Worm (Caenorhabditis elegans) whole organism, late embryonic: ENCODE data around the gene mig-6.

ENCODE experiments used
- C38D4.7 ChIP-seq: fragments of 200-800 bp; sonication (Bioruptor generic); optimal IDR thresholded peaks from 2 replicates; lab custom pipeline; 2018; ENCODE audit warnings: mild to moderate bottlenecking, missing genetic modification characterization, moderate library complexity, missing compliant biosample characterization
- K02D7.2 ChIP-seq: sonication (generic microtip); optimal IDR thresholded peaks from 2 replicates; lab custom pipeline; 2017; ENCODE audit warnings: mild to moderate bottlenecking, missing genetic modification characterization, missing compliant biosample characterization
- Y22D7AL.16 ChIP-seq: sonication (generic microtip); optimal IDR thresholded peaks from 2 replicates; lab custom pipeline; 2016; ENCODE audit warnings: missing genetic modification characterization, missing compliant biosample characterization
- ama-1 ChIP-seq: fragments of 150-350 bp; optimal IDR thresholded peaks from 2 replicates; lab custom pipeline; 2014
- ceh-14 ChIP-seq: sonication (generic microtip); optimal IDR thresholded peaks from 2 replicates; lab custom pipeline; 2016; ENCODE audit warnings: missing genotype, missing genetic modification characterization, missing compliant biosample characterization
- ceh-19 ChIP-seq: fragments of 200-800 bp; sonication (Bioruptor generic); optimal IDR thresholded peaks from 2 replicates; lab custom pipeline; 2018; ENCODE audit warnings: mild to moderate bottlenecking, missing genetic modification characterization, missing compliant biosample characterization
- ceh-30 ChIP-seq: fragments of 150-350 bp; optimal IDR thresholded peaks from 2 replicates; lab custom pipeline; 2014; ENCODE audit warnings: missing biosample characterization, missing genetic modification characterization
- ceh-31 ChIP-seq: sonication (generic microtip); optimal IDR thresholded peaks from 2 replicates; lab custom pipeline; 2016; ENCODE audit warnings: missing genetic modification characterization, missing compliant biosample characterization
- ceh-45 ChIP-seq: fragments of 200-800 bp; sonication (Bioruptor generic); IDR thresholded peaks from 2 replicates; pipeline ENCODE4 v1.3.6; 2022; ENCODE audit warnings: missing genetic modification reagents, missing genetic modification characterization, missing compliant biosample characterization
- ceh-48 ChIP-seq: sonication (generic microtip); optimal IDR thresholded peaks from 2 replicates; lab custom pipeline; 2016; ENCODE audit warnings: missing genetic modification characterization, inconsistent platforms, missing compliant biosample characterization
- ceh-6 ChIP-seq: fragments of 200-800 bp; sonication (Bioruptor generic); optimal IDR thresholded peaks from 2 replicates; lab custom pipeline; 2018; ENCODE audit warnings: mild to moderate bottlenecking, missing genetic modification characterization, missing compliant biosample characterization
- che-1 ChIP-seq: sonication (generic microtip); optimal IDR thresholded peaks from 2 replicates; lab custom pipeline; 2016; ENCODE audit warnings: mild to moderate bottlenecking, missing genetic modification characterization, missing compliant biosample characterization
- elt-2 ChIP-seq: sonication (generic microtip); optimal IDR thresholded peaks from 2 replicates; lab custom pipeline; 2016; ENCODE audit warnings: missing genetic modification reagents, missing genetic modification characterization, missing compliant biosample characterization
- elt-4 ChIP-seq: sonication (generic microtip); optimal IDR thresholded peaks from 2 replicates; lab custom pipeline; 2016; ENCODE audit warnings: missing genetic modification characterization, missing compliant biosample characterization
- ets-4 ChIP-seq: sonication (generic microtip); optimal IDR thresholded peaks from 2 replicates; lab custom pipeline; 2016; ENCODE audit warnings: missing genetic modification characterization, missing compliant biosample characterization
- eyg-1 ChIP-seq: sonication (generic microtip); optimal IDR thresholded peaks from 2 replicates; lab custom pipeline; 2016; ENCODE audit warnings: missing genotype, missing genetic modification characterization, missing compliant biosample characterization
- fax-1 ChIP-seq: sonication (generic microtip); optimal IDR thresholded peaks from 2 replicates; lab custom pipeline; 2016; ENCODE audit warnings: missing genotype, missing genetic modification characterization, missing compliant biosample characterization
- fkh-10 ChIP-seq: fragments of 150-350 bp; optimal IDR thresholded peaks from 2 replicates; lab custom pipeline; 2014; ENCODE audit warnings: missing biosample characterization, missing genetic modification reagents, missing genetic modification characterization
- fkh-6 ChIP-seq: sonication (generic microtip); optimal IDR thresholded peaks from 2 replicates; lab custom pipeline; 2016; ENCODE audit warnings: missing genetic modification characterization, missing compliant biosample characterization
- hlh-13 ChIP-seq: fragments of 200-800 bp; sonication (Bioruptor generic); optimal IDR thresholded peaks from 2 replicates; lab custom pipeline; 2018; ENCODE audit warnings: mild to moderate bottlenecking, missing genetic modification characterization, missing compliant biosample characterization
- hlh-15 ChIP-seq: sonication (generic microtip); optimal IDR thresholded peaks from 2 replicates; lab custom pipeline; 2016; ENCODE audit warnings: missing genetic modification characterization, missing compliant biosample characterization
- hlh-30 ChIP-seq: sonication (generic microtip); optimal IDR thresholded peaks from 2 replicates; lab custom pipeline; 2017; ENCODE audit warnings: antibody characterized with exemption, missing genetic modification characterization, missing compliant biosample characterization; ENCODE audit not compliant: insufficient read depth
- hlh-8 ChIP-seq: sonication (generic microtip); optimal IDR thresholded peaks from 2 replicates; lab custom pipeline; 2016; ENCODE audit warnings: missing genotype, missing genetic modification characterization, missing compliant biosample characterization
- nfya-1 ChIP-seq: sonication (generic microtip); optimal IDR thresholded peaks from 2 replicates; lab custom pipeline; 2017; ENCODE audit warnings: missing genetic modification characterization, mild to moderate bottlenecking, missing compliant biosample characterization, antibody characterized with exemption, moderate library complexity
- nhr-232 ChIP-seq: sonication (generic microtip); optimal IDR thresholded peaks from 2 replicates; lab custom pipeline; 2016; ENCODE audit warnings: missing genetic modification characterization, missing compliant biosample characterization
- npax-4 ChIP-seq: sonication (generic microtip); optimal IDR thresholded peaks from 2 replicates; lab custom pipeline; 2016; ENCODE audit warnings: missing genetic modification characterization, missing compliant biosample characterization
- pag-3 ChIP-seq: sonication (generic microtip); optimal IDR thresholded peaks from 2 replicates; lab custom pipeline; 2016; ENCODE audit warnings: missing compliant biosample characterization, missing genetic modification characterization, borderline replicate concordance
- pha-4 ChIP-seq: fragments of 150-350 bp; optimal IDR thresholded peaks from 2 replicates; lab custom pipeline; 2018; ENCODE audit warnings: missing biosample characterization, missing genetic modification reagents, missing genetic modification characterization
- pros-1 ChIP-seq: fragments of 150-350 bp; optimal IDR thresholded peaks from 2 replicates; lab custom pipeline; 2014; ENCODE audit warnings: missing biosample characterization, missing genetic modification reagents, missing genetic modification characterization
- rnt-1 ChIP-seq: sonication (generic microtip); optimal IDR thresholded peaks from 2 replicates; lab custom pipeline; 2016; ENCODE audit warnings: missing genetic modification characterization, missing compliant biosample characterization
- sdc-2 ChIP-seq: sonication (generic microtip); optimal IDR thresholded peaks from 2 replicates; lab custom pipeline; 2016; ENCODE audit warnings: missing genotype, missing genetic modification characterization, missing compliant biosample characterization
- sox-2 ChIP-seq: fragments of 200-800 bp; sonication (Bioruptor generic); IDR thresholded peaks from 2 replicates; pipeline ENCODE4 v1.3.6; 2022; ENCODE audit warnings: missing genetic modification reagents, missing genetic modification characterization, missing compliant biosample characterization
- tbx-7 ChIP-seq: sonication (generic microtip); optimal IDR thresholded peaks from 2 replicates; lab custom pipeline; 2016; ENCODE audit warnings: missing genotype, missing genetic modification characterization, missing compliant biosample characterization
- unc-42 ChIP-seq: sonication (generic microtip); optimal IDR thresholded peaks from 2 replicates; lab custom pipeline; 2016; ENCODE audit warnings: missing genotype, missing genetic modification characterization, missing compliant biosample characterization

The mig-6 gene

ce11 chrV:7830952-7831351 lies 3.9 kb downstream of the mig-6 start:
- TF ChIP-seq ceh-45 (GFP tag; lab: Robert Waterston, UW) (no peak), ceh-19 (no peak)

ce11 chrV:7836911-7837310 lies 9.9 kb downstream of the mig-6 start, which contains the start of gene txt-5:
TSS of gene txt-5 (minus strand) at chrV:7837134.
- TF ChIP-seq hlh-30 (tag; lab: Kevin White, UChicago) (peak; percentile 39), fax-1 (tag; lab: Kevin White, UChicago) (no peak)

ce11 chrV:7837809-7838208 lies 10.8 kb downstream of the mig-6 start, which contains the start of gene ttr-33:
TSS of gene ttr-33 (minus strand) at chrV:7837909.
- TF ChIP-seq tbx-7 (tag; lab: Kevin White, UChicago), result no peak
- TF ChIP-seq fkh-6 (tag; lab: Kevin White, UChicago), result no peak
- TF ChIP-seq ceh-48 (tag; lab: Kevin White, UChicago), result no peak
- TF ChIP-seq eyg-1 (tag; lab: Kevin White, UChicago), result no peak

- TF ChIP-seq ceh-19 (no peak), sdc-2 (tag; lab: Kevin White, UChicago) (no peak), ets-4 (no peak), hlh-15 (no peak), pros-1 (tag; lab: Kevin White, UChicago) (no peak), K02D7.2 (tag; lab: Kevin White, UChicago) (no peak), Y22D7AL.16 (no peak), npax-4 (no peak), pag-3 (tag; lab: Kevin White, UChicago) (no peak), rnt-1 (no peak)
Measured at ce11 chrV:7839485-7839884, 12.5 kb downstream of the mig-6 start, which contains the start of gene C37C3.12. TSS of gene C37C3.12 (minus strand) at chrV:7839585.

- TF ChIP-seq Y22D7AL.16, result no peak
- no peak for TF ChIP-seq nhr-232 (tag; lab: Kevin White, UChicago)
Measured at ce11 chrV:7842228-7842627, 15.2 kb downstream of the mig-6 start, which contains the start of gene grd-8. TSS of gene grd-8 (plus strand) at chrV:7842528.

ce11 chrV:7847170-7847569 lies 20.2 kb downstream of the mig-6 start, which contains the start of gene memo-1:
TSS of gene memo-1 (minus strand) at chrV:7847171.
- TF ChIP-seq Y22D7AL.16 (no peak), sox-2 (GFP tag; lab: Robert Waterston, UW) (peak; percentile 44)

- TF ChIP-seq nfya-1 (tag; lab: Kevin White, UChicago), result no peak
Measured at ce11 chrV:7847687-7848086, 20.7 kb downstream of the mig-6 start.

- TF ChIP-seq pha-4 (tag; lab: Kevin White, UChicago) (no peak), unc-42 (tag; lab: Kevin White, UChicago) (peak; percentile 5), hlh-30 (tag; lab: Kevin White, UChicago) (peak; percentile 72)
- TF ChIP-seq, all 69 proteins: peak for 2
Measured at ce11 chrV:7848251-7848650, 21.2 kb downstream of the mig-6 start.

- TF ChIP-seq elt-4 (tag; lab: Kevin White, UChicago), result no peak
- no peak for TF ChIP-seq ceh-14 (tag; lab: Kevin White, UChicago)
- no peak for TF ChIP-seq ceh-31 (tag; lab: Kevin White, UChicago)
- no peak for TF ChIP-seq ceh-19
- TF ChIP-seq nfya-1 (tag; lab: Kevin White, UChicago), result no peak
- TF ChIP-seq ceh-6 (GFP tag; lab: Kevin White, UChicago), result no peak
- TF ChIP-seq hlh-13 (GFP tag; lab: Kevin White, UChicago), result no peak
- no peak for TF ChIP-seq ceh-30
- no peak for TF ChIP-seq fkh-10 (GFP tag; lab: Kevin White, UChicago)
- TF ChIP-seq C38D4.7 (GFP tag; lab: Kevin White, UChicago), result no peak
- no peak for TF ChIP-seq ama-1 (lab: Kevin White, UChicago)
- TF ChIP-seq sox-2 (GFP tag; lab: Robert Waterston, UW), result no peak
- no peak for TF ChIP-seq elt-2 (tag; lab: Kevin White, UChicago)
- no peak for TF ChIP-seq hlh-8 (tag; lab: Kevin White, UChicago)
- no peak for TF ChIP-seq che-1 (tag; lab: Kevin White, UChicago)
- TF ChIP-seq ceh-45 (GFP tag; lab: Robert Waterston, UW), result no peak
- TF ChIP-seq nhr-232 (tag; lab: Kevin White, UChicago), result no peak
Measured at ce11 chrV:7852078-7852477, 25.1 kb downstream of the mig-6 start.
